Fruit fly (Drosophila melanogaster) whole organism, embryonic: ENCODE measurements around the gene Ir68b.

ENCODE experiments used
- Adf1 ChIP-seq: fragments of 200-800 bp; sonication (Bioruptor generic); IDR thresholded peaks from 2 replicates; pipeline ENCODE4 v1.3.6; 2022; ENCODE audit warnings: missing biosample characterization, missing genetic modification characterization
- B-H2 ChIP-seq: fragments of 200-800 bp; sonication (Bioruptor generic); optimal IDR thresholded peaks from 2 replicates; lab custom pipeline; 2018; ENCODE audit warnings: missing biosample characterization, mild to moderate bottlenecking, missing genetic modification characterization
- Blimp-1 ChIP-seq: fragments of 200-800 bp; sonication (Bioruptor generic); optimal IDR thresholded peaks from 3 replicates; lab custom pipeline; 2018; ENCODE audit warnings: missing biosample characterization, missing genetic modification characterization, mild to moderate bottlenecking, moderate library complexity, missing genetic modification reagents
- BtbVII ChIP-seq: fragments of 200-800 bp; sonication (Bioruptor generic); optimal IDR thresholded peaks from 3 replicates; lab custom pipeline; 2017; ENCODE audit warnings: missing biosample characterization, mild to moderate bottlenecking, missing genetic modification characterization
- C15 ChIP-seq: fragments of 200-800 bp; sonication (Bioruptor generic); IDR thresholded peaks from 3 replicates; pipeline ENCODE4 v1.3.6; 2022; ENCODE audit warnings: missing biosample characterization, missing genetic modification characterization
- CG11093 ChIP-seq: fragments of 200-800 bp; sonication (Bioruptor generic); IDR thresholded peaks from 3 replicates; pipeline ENCODE4 v1.3.6; 2022; ENCODE audit warnings: missing biosample characterization, missing genetic modification characterization
- CG11456 ChIP-seq: fragments of 200-800 bp; sonication (Bioruptor generic); IDR thresholded peaks from 3 replicates; pipeline ENCODE4 v1.3.6; 2022; ENCODE audit warnings: missing biosample characterization, missing genetic modification characterization
- CG11560 ChIP-seq: fragments of 200-800 bp; sonication (Bioruptor generic); IDR thresholded peaks from 3 replicates; pipeline ENCODE4 v1.3.6; 2022; ENCODE audit warnings: missing biosample characterization, missing genetic modification characterization
- CG12071 ChIP-seq: fragments of 200-800 bp; sonication (Bioruptor generic); optimal IDR thresholded peaks from 3 replicates; lab custom pipeline; 2018; ENCODE audit warnings: missing biosample characterization, mild to moderate bottlenecking, missing genetic modification characterization
- CG14441 ChIP-seq: fragments of 200-800 bp; sonication (Bioruptor generic); IDR thresholded peaks from 2 replicates; pipeline ENCODE4 v1.3.6; 2022; ENCODE audit warnings: missing biosample characterization, missing genetic modification characterization
- CG16779 ChIP-seq: fragments of 200-800 bp; sonication (Bioruptor generic); IDR thresholded peaks from 2 replicates; pipeline ENCODE4 v1.3.6; 2022; ENCODE audit warnings: missing biosample characterization, missing genetic modification characterization
- CG17361 ChIP-seq: fragments of 200-800 bp; sonication (Bioruptor generic); IDR thresholded peaks from 3 replicates; pipeline ENCODE4 v1.3.6; 2022; ENCODE audit warnings: missing biosample characterization, missing genetic modification characterization
- CG2199 ChIP-seq: fragments of 200-800 bp; sonication (Bioruptor generic); IDR thresholded peaks from 3 replicates; pipeline ENCODE4 v1.3.6; 2022; ENCODE audit warnings: missing biosample characterization, missing genetic modification characterization
- CG30431 ChIP-seq: fragments of 200-800 bp; sonication (Bioruptor generic); optimal IDR thresholded peaks from 2 replicates; lab custom pipeline; 2017; ENCODE audit warnings: missing biosample characterization, missing genetic modification characterization
- CG31388 ChIP-seq: fragments of 200-800 bp; sonication (Bioruptor generic); optimal IDR thresholded peaks from 2 replicates; lab custom pipeline; 2016; ENCODE audit warnings: missing biosample characterization, missing genetic modification characterization
- CG4282 ChIP-seq: fragments of 200-800 bp; sonication (Bioruptor generic); optimal IDR thresholded peaks from 2 replicates; lab custom pipeline; 2016; ENCODE audit warnings: missing biosample characterization, missing genetic modification characterization
- CG4328 ChIP-seq: fragments of 200-800 bp; sonication (Bioruptor generic); optimal IDR thresholded peaks from 3 replicates; lab custom pipeline; 2017; ENCODE audit warnings: missing biosample characterization, missing genetic modification reagents, missing genetic modification characterization
- CG5180 ChIP-seq: fragments of 200-800 bp; sonication (Bioruptor generic); optimal IDR thresholded peaks from 3 replicates; lab custom pipeline; 2017; ENCODE audit warnings: missing biosample characterization, missing genetic modification characterization, mild to moderate bottlenecking, moderate library complexity, missing genetic modification reagents
- CG5245 ChIP-seq: fragments of 200-800 bp; sonication (Bioruptor generic); optimal IDR thresholded peaks from 3 replicates; lab custom pipeline; 2016; ENCODE audit warnings: missing biosample characterization, missing genetic modification characterization
- CG6254 ChIP-seq: fragments of 200-800 bp; sonication (Bioruptor generic); optimal IDR thresholded peaks from 3 replicates; lab custom pipeline; 2017; ENCODE audit warnings: mild to moderate bottlenecking, missing biosample characterization, missing genetic modification reagents, missing genetic modification characterization
- CG7357 ChIP-seq: fragments of 200-800 bp; sonication (Bioruptor generic); IDR thresholded peaks from 3 replicates; pipeline ENCODE4 v1.3.6; 2022; ENCODE audit warnings: missing biosample characterization, missing genetic modification characterization
- CG8478 ChIP-seq: fragments of >200 bp; optimal IDR thresholded peaks from 2 replicates; lab custom pipeline; 2018
- CHES-1-like ChIP-seq: fragments of 200-800 bp; sonication (Bioruptor generic); optimal IDR thresholded peaks from 2 replicates; lab custom pipeline; 2016; ENCODE audit warnings: missing biosample characterization, missing genetic modification characterization
- Camta ChIP-seq: fragments of 200-800 bp; sonication (Bioruptor generic); optimal IDR thresholded peaks from 2 replicates; lab custom pipeline; 2016; ENCODE audit warnings: missing biosample characterization, missing genetic modification characterization
- Fer3 ChIP-seq: fragments of 200-800 bp; sonication (Bioruptor generic); optimal IDR thresholded peaks from 2 replicates; lab custom pipeline; 2018; ENCODE audit warnings: missing biosample characterization, mild to moderate bottlenecking, missing genetic modification characterization, moderate library complexity
- Hand ChIP-seq: fragments of 200-800 bp; sonication (Bioruptor generic); optimal IDR thresholded peaks from 2 replicates; lab custom pipeline; 2017; ENCODE audit warnings: mild to moderate bottlenecking, missing biosample characterization, missing genetic modification reagents, missing genetic modification characterization
- Lhr ChIP-seq: fragments of 200-800 bp; sonication (Bioruptor generic); optimal IDR thresholded peaks from 3 replicates; lab custom pipeline; 2017; ENCODE audit warnings: mild to moderate bottlenecking, missing biosample characterization, missing genetic modification reagents, missing genetic modification characterization
- MESR4 ChIP-seq: fragments of 200-800 bp; sonication (Bioruptor generic); optimal IDR thresholded peaks from 2 replicates; lab custom pipeline; 2018; ENCODE audit warnings: missing biosample characterization, mild to moderate bottlenecking, missing genetic modification characterization, moderate library complexity
- Med ChIP-seq: fragments of 200-800 bp; sonication (Bioruptor generic); peaks from one replicate; lab custom pipeline; 2016; ENCODE audit warnings: missing biosample characterization, missing genetic modification characterization, mild to moderate bottlenecking, inconsistent platforms, moderate library complexity
- Optix ChIP-seq: fragments of 200-800 bp; sonication (Bioruptor generic); IDR thresholded peaks from 3 replicates; pipeline ENCODE4 v1.3.6; 2022; ENCODE audit warnings: missing biosample characterization, missing genetic modification characterization
- Poxn ChIP-seq: fragments of 200-800 bp; sonication (Bioruptor generic); IDR thresholded peaks from 2 replicates; pipeline ENCODE4 v1.3.6; 2022; ENCODE audit warnings: missing biosample characterization, missing genetic modification characterization
- Taf1 ChIP-seq: fragments of 200-800 bp; sonication (Bioruptor generic); IDR thresholded peaks from 2 replicates; pipeline ENCODE4 v1.3.6; 2022; ENCODE audit warnings: missing biosample characterization, missing genetic modification characterization
- Xbp1 ChIP-seq: fragments of 200-800 bp; sonication (Bioruptor generic); optimal IDR thresholded peaks from 3 replicates; lab custom pipeline; 2016; ENCODE audit warnings: missing biosample characterization, mild to moderate bottlenecking, missing genetic modification characterization
- ara ChIP-seq: fragments of 200-800 bp; sonication (Bioruptor generic); IDR thresholded peaks from 2 replicates; pipeline ENCODE4 v1.3.6; 2022; ENCODE audit warnings: missing biosample characterization, missing genetic modification characterization
- dmrt99B ChIP-seq: fragments of 200-800 bp; sonication (Bioruptor generic); optimal IDR thresholded peaks from 2 replicates; lab custom pipeline; 2018; ENCODE audit warnings: missing biosample characterization, mild to moderate bottlenecking, missing genetic modification characterization, moderate library complexity
- exex ChIP-seq: fragments of 200-800 bp; sonication (Bioruptor generic); optimal IDR thresholded peaks from 4 replicates; lab custom pipeline; 2018; ENCODE audit warnings: missing biosample characterization, mild to moderate bottlenecking, missing genetic modification characterization, moderate library complexity
- fd3F ChIP-seq: fragments of 200-800 bp; sonication (Bioruptor generic); optimal IDR thresholded peaks from 2 replicates; lab custom pipeline; 2018; ENCODE audit warnings: missing biosample characterization, mild to moderate bottlenecking, missing genetic modification characterization, moderate library complexity
- fd64A ChIP-seq: fragments of 200-800 bp; sonication (Bioruptor generic); optimal IDR thresholded peaks from 3 replicates; lab custom pipeline; 2018; ENCODE audit warnings: missing biosample characterization, mild to moderate bottlenecking, missing genetic modification characterization
- gcm ChIP-seq: fragments of 200-800 bp; sonication (Bioruptor generic); optimal IDR thresholded peaks from 2 replicates; lab custom pipeline; 2019; ENCODE audit warnings: missing biosample characterization, mild to moderate bottlenecking, missing genetic modification characterization, moderate library complexity
- ham ChIP-seq: fragments of 200-800 bp; sonication (Bioruptor generic); IDR thresholded peaks from 2 replicates; pipeline ENCODE4 v1.3.6; 2022; ENCODE audit warnings: missing biosample characterization, missing genetic modification characterization
- her ChIP-seq: fragments of 200-800 bp; sonication (Bioruptor generic); optimal IDR thresholded peaks from 2 replicates; lab custom pipeline; 2016; ENCODE audit warnings: missing biosample characterization, missing genetic modification characterization
- lab ChIP-seq: fragments of 200-800 bp; sonication (Bioruptor generic); optimal IDR thresholded peaks from 3 replicates; lab custom pipeline; 2017; ENCODE audit warnings: missing biosample characterization, missing genetic modification characterization, mild to moderate bottlenecking, moderate library complexity, missing genetic modification reagents
- lilli ChIP-seq: fragments of 200-800 bp; sonication (Bioruptor generic); optimal IDR thresholded peaks from 3 replicates; lab custom pipeline; 2016; ENCODE audit warnings: missing biosample characterization, missing genetic modification characterization
- lmd ChIP-seq: fragments of 200-800 bp; sonication (Bioruptor generic); IDR thresholded peaks from 2 replicates; pipeline ENCODE4 v1.3.6; 2022; ENCODE audit warnings: missing biosample characterization, missing genetic modification characterization
- luna ChIP-seq: fragments of 200-800 bp; sonication (Bioruptor generic); optimal IDR thresholded peaks from 2 replicates; lab custom pipeline; 2016; ENCODE audit warnings: missing biosample characterization, missing genetic modification characterization
- pan ChIP-seq, 4 experiments: fragments of >200 bp in 3 of 4; fragments of 200-800 bp in 1 of 4; sonication (Bioruptor generic) in 1 of 4; optimal IDR thresholded peaks in 3 of 4; IDR thresholded peaks in 1 of 4; 2 replicates each; pipeline versions ENCODE4 v1.3.6 to Lab custom; 2017 to 2022; ENCODE audit warnings: missing biosample characterization in 2 of 4, missing genetic modification characterization in 2 of 4, mixed read lengths in 1 of 4
- toy ChIP-seq: fragments of 200-800 bp; sonication (Bioruptor generic); IDR thresholded peaks from 2 replicates; pipeline ENCODE4 v1.3.6; 2022; ENCODE audit warnings: missing biosample characterization, missing genetic modification characterization
- wdn ChIP-seq: fragments of 200-800 bp; sonication (Bioruptor generic); IDR thresholded peaks from 2 replicates; pipeline ENCODE4 v1.3.6; 2022; ENCODE audit warnings: missing biosample characterization, missing genetic modification characterization

The Ir68b gene

DNA sequence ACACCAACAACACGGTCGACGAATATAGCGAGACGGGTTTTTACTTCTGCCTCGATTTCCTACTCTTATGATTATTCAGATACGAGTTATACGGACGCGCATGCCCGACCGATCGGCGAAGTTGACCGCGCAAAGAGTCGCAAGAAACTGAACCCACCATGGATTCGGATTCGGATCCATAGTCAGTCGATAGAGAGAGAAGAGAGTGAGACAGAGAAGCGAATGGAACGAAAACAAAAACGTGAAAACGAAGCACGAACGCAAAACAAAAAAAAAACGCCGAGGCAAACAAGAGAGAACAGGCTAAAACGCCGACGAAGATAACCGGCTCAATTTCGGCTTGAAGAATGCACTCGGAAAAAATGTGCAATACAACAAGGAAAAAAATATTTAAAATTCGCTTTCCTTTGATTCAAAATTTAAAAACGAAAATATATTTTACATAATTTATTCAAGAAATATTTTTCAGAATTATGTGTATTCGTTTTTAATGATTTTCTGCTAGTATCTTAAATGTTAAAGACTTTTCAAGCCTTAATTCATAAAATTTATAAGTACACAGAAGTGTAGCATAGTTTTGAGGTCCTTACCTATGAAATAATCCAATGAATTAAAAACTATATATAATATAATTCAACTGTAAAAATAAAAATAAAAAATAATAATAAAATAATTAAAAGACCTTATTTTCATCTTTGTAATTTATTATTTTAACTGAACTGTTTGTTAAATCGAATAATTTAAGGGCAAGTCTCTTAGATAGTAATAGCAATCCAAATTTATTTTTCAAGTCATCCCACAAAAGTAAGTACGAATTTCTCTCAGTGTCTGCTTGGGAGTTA lies 45.3 kb downstream of the Ir68b start, which contains the start of gene Sema5c (continued):
- no peak for TF ChIP-seq luna (GFP tag; lab: Kevin White, UChicago)
- TF ChIP-seq dmrt99B, result peak; percentile 77
- peak; percentile 22 for TF ChIP-seq Fer3
- no peak for TF ChIP-seq Poxn
- TF ChIP-seq C15 (GFP tag; lab: Robert Waterston, UW), result no peak
- no peak for TF ChIP-seq MESR4
- TF ChIP-seq BtbVII (GFP tag; lab: Kevin White, UChicago), result peak; percentile 67
- no peak for TF ChIP-seq CG4328
- TF ChIP-seq CG17361 (GFP tag; lab: Robert Waterston, UW), result peak; percentile 96
- TF ChIP-seq Optix (GFP tag; lab: Robert Waterston, UW), result peak; percentile 62; the same call in 1 of the 3 replicates
- TF ChIP-seq CG30431 (GFP tag; lab: Kevin White, UChicago), result peak; percentile 60
- TF ChIP-seq pan (optimal IDR thresholded peaks at IDR 0.05; lab: Kevin White, UChicago), result no peak
- peak in 1 of 2 experiments; percentile 51 for TF ChIP-seq pan (GFP tag; optimal IDR thresholded peaks at IDR 0.05 in 1 of 2, IDR thresholded peaks at IDR 0.05 in 1 of 2)
- TF ChIP-seq Camta, result no peak
- no peak for TF ChIP-seq wdn (GFP tag; lab: Robert Waterston, UW)
- peak; percentile 20; the same call in 1 of the 2 replicates for TF ChIP-seq Adf1 (GFP tag; lab: Robert Waterston, UW)
- TF ChIP-seq CG5245 (GFP tag; lab: Kevin White, UChicago), result no peak
- TF ChIP-seq Lhr (GFP tag; lab: Kevin White, UChicago), result no peak
- TF ChIP-seq Hand (GFP tag; lab: Kevin White, UChicago), result peak; percentile 34
- TF ChIP-seq ham (GFP tag; lab: Robert Waterston, UW), result no peak
- peak; percentile 64; the same call in 1 of the 3 replicates for TF ChIP-seq CG11456 (GFP tag; lab: Robert Waterston, UW)
- TF ChIP-seq CG4282, result no peak
- 0 out of 3 replicates have a peak, but pooled peaks have one; percentile 39 for TF ChIP-seq CG11093 (GFP tag; lab: Robert Waterston, UW)
- no peak for TF ChIP-seq B-H2

DNA sequence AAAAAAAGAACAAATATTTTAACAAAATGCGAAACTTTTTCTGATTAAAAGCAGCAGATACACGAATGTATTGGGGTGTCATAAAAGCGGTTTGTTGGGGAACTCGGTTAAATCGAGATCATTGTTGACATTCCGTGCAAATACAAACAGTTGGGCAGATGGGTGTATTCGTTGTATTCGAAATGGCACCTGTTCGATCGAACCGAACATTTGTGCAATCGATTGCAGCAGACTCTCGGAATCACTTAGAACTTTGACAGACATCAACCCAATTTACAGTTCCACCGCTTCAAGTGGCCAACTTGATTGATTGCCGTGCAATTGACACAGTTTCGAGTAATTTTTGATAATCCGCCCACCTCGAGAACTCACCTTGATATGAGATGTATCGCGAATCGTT lies 46.8 kb downstream of the Ir68b start:
- TF ChIP-seq CG14441 (GFP tag; lab: Robert Waterston, UW) (no peak), CG2199 (GFP tag; lab: Robert Waterston, UW) (peak; percentile 52; the same call in 1 of the 3 replicates), Med (GFP tag; lab: Kevin White, UChicago) (peak; percentile 68), gcm (GFP tag; lab: Kevin White, UChicago) (no peak), CG8478 (lab: Kevin White, UChicago) (no peak), CG5180 (GFP tag; lab: Kevin White, UChicago) (peak; percentile 59), Taf1 (GFP tag; lab: Robert Waterston, UW) (no peak), lab (GFP tag; lab: Kevin White, UChicago) (peak; percentile 24)

DNA sequence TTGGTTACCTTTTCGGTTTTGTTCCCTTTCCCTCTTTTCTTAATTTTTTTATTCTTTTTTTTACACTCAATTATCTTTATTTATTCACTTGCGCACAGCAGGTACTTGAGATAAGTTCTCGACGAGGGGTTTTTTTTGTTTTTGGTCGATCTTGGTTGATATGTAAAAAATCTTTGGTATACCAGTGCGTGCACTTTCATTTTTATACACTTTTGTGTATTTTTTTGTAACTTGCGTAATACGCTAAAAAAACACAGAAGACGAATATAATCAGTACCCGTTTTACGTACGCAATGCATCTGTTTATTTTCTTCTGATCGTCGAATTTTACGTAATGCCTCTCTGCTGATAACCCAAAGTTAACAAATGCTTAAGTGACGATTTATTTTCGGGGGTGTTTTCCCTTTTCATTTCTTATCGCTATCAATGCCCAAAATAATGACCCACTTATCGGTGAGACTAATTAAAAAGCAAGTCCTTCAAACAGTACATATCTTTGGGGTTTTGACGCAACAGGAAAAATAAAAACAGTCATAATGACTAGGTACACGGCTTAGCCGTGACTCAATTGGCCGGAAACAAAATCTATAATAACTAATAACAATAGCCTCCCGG lies 47.8 kb downstream of the Ir68b start:
- no peak for TF ChIP-seq fd64A
- TF ChIP-seq CG31388 (GFP tag; lab: Kevin White, UChicago), result no peak
- no peak for TF ChIP-seq CG16779 (GFP tag; lab: Robert Waterston, UW)
- TF ChIP-seq her (GFP tag; lab: Kevin White, UChicago), result no peak
- no peak for TF ChIP-seq CG7357 (GFP tag; lab: Robert Waterston, UW)
- no peak for TF ChIP-seq toy
- no peak for TF ChIP-seq lmd (GFP tag; lab: Robert Waterston, UW)
- TF ChIP-seq Blimp-1 (GFP tag; lab: Kevin White, UChicago), result peak; percentile 12
- TF ChIP-seq Xbp1 (GFP tag; lab: Kevin White, UChicago), result no peak
- no peak for TF ChIP-seq CG6254 (GFP tag; lab: Kevin White, UChicago)
- no peak for TF ChIP-seq ara (GFP tag; lab: Robert Waterston, UW)
- peak; percentile 95 for TF ChIP-seq exex (tag; lab: Kevin White, UChicago)
- no peak for TF ChIP-seq lilli (GFP tag; lab: Kevin White, UChicago)
- no peak for TF ChIP-seq CHES-1-like (GFP tag; lab: Kevin White, UChicago)
- TF ChIP-seq CG12071 (GFP tag; lab: Kevin White, UChicago), result no peak
- no peak for TF ChIP-seq fd3F (GFP tag; lab: Kevin White, UChicago)
- no peak for TF ChIP-seq CG11560
